Fruit fly (Drosophila melanogaster) whole organism, embryonic: ENCODE data around the gene sob.

Experiments
- CG4424 ChIP-seq: fragments of 200-800 bp; sonication (Bioruptor generic); optimal IDR thresholded peaks from 3 replicates; lab custom pipeline; 2016; ENCODE audit warnings: missing biosample characterization, missing genetic modification characterization
- ato ChIP-seq: fragments of 200-800 bp; sonication (Bioruptor generic); IDR thresholded peaks from 2 replicates; pipeline ENCODE4 v1.3.6; 2022; ENCODE audit warnings: missing biosample characterization, missing genetic modification characterization; ENCODE audit not compliant: partially characterized antibody

dm6 chr2L:3545033-3545666 is 35.4 kb downstream of the sob start:
- TF ChIP-seq ato (no peak), CG4424 (no peak)
